Worm (Caenorhabditis elegans): Measurements from ENCODE around the gene snf-3.

- TF ChIP-seq elt-3 (tag; optimal IDR thresholded peaks at IDR 0.05) (no peak), nhr-25 (tag; optimal IDR thresholded peaks at IDR 0.05) (no peak), nhr-237 (tag; optimal IDR thresholded peaks at IDR 0.05) (no peak), ztf-11 (tag; optimal IDR thresholded peaks at IDR 0.05) (no peak), nhr-11 (tag; optimal IDR thresholded peaks at IDR 0.05) (no peak), snpc-4 (tag; optimal IDR thresholded peaks at IDR 0.05) (no peak), ama-1 (optimal IDR thresholded peaks at IDR 0.05) (no peak), R02D3.7 (tag; optimal IDR thresholded peaks at IDR 0.05) (no peak), fkh-10 (GFP tag; optimal IDR thresholded peaks at IDR 0.05) (no peak), elt-1 (tag; optimal IDR thresholded peaks at IDR 0.05) (no peak), nhr-76 (tag; optimal IDR thresholded peaks at IDR 0.05) (no peak)
These were observed 46.1 kb upstream of the snf-3 start, which contains the start of gene str-148 for ce11 chrII:1045692-1046091.
